Fruit fly (Drosophila melanogaster) whole organism, embryonic: ENCODE measurements around the gene CG11374.

Source experiments
- Abd-B ChIP-seq: fragments of 200-800 bp; sonication (Bioruptor generic); optimal IDR thresholded peaks from 2 replicates; lab custom pipeline; 2018; ENCODE audit warnings: missing biosample characterization, mild to moderate bottlenecking, missing genetic modification characterization, moderate library complexity
- Bdp1 ChIP-seq: fragments of 200-800 bp; sonication (Bioruptor generic); optimal IDR thresholded peaks from 3 replicates; lab custom pipeline; 2016; ENCODE audit warnings: missing biosample characterization, missing genetic modification characterization
- CG10147 ChIP-seq: fragments of 200-800 bp; sonication (Bioruptor generic); optimal IDR thresholded peaks from 2 replicates; lab custom pipeline; 2019; ENCODE audit warnings: missing biosample characterization, mild to moderate bottlenecking, missing genetic modification characterization, moderate library complexity
- CG10366 ChIP-seq: fragments of 200-800 bp; sonication (Bioruptor generic); IDR thresholded peaks from 2 replicates; pipeline ENCODE4 v1.3.6; 2022; ENCODE audit warnings: missing biosample characterization, missing genetic modification characterization
- CG10959 ChIP-seq: fragments of 200-800 bp; sonication (Bioruptor generic); IDR thresholded peaks from 2 replicates; pipeline ENCODE4 v1.3.6; 2022; ENCODE audit warnings: missing biosample characterization, missing genetic modification characterization
- CG11695 ChIP-seq: fragments of 200-800 bp; sonication (Bioruptor generic); IDR thresholded peaks from 3 replicates; pipeline ENCODE4 v1.3.6; 2022; ENCODE audit warnings: missing biosample characterization, missing genetic modification characterization
- CG12071 ChIP-seq: fragments of 200-800 bp; sonication (Bioruptor generic); optimal IDR thresholded peaks from 3 replicates; lab custom pipeline; 2018; ENCODE audit warnings: missing biosample characterization, mild to moderate bottlenecking, missing genetic modification characterization
- CG13424 ChIP-seq: fragments of 200-800 bp; sonication (Bioruptor generic); optimal IDR thresholded peaks from 2 replicates; lab custom pipeline; 2019; ENCODE audit warnings: missing biosample characterization, mild to moderate bottlenecking, missing genetic modification characterization, moderate library complexity
- CG13775 ChIP-seq: fragments of 200-800 bp; sonication (Bioruptor generic); optimal IDR thresholded peaks from 3 replicates; lab custom pipeline; 2017; ENCODE audit warnings: missing biosample characterization, mild to moderate bottlenecking, missing genetic modification characterization
- CG14441 ChIP-seq: fragments of 200-800 bp; sonication (Bioruptor generic); IDR thresholded peaks from 2 replicates; pipeline ENCODE4 v1.3.6; 2022; ENCODE audit warnings: missing biosample characterization, missing genetic modification characterization
- CG14860 ChIP-seq: fragments of 200-800 bp; sonication (Bioruptor generic); IDR thresholded peaks from 3 replicates; pipeline ENCODE4 v1.3.6; 2022; ENCODE audit warnings: missing biosample characterization, missing genetic modification characterization; ENCODE audit not compliant: partially characterized antibody
- CG1603 ChIP-seq: fragments of 200-800 bp; sonication (Bioruptor generic); optimal IDR thresholded peaks from 2 replicates; lab custom pipeline; 2019; ENCODE audit warnings: missing biosample characterization, mild to moderate bottlenecking, missing genetic modification characterization, moderate library complexity
- CG1647 ChIP-seq: fragments of 200-800 bp; sonication (Bioruptor generic); optimal IDR thresholded peaks from 3 replicates; lab custom pipeline; 2016; ENCODE audit warnings: missing biosample characterization, missing genetic modification characterization
- CG17385 ChIP-seq: fragments of 200-800 bp; sonication (Bioruptor generic); optimal IDR thresholded peaks from 3 replicates; lab custom pipeline; 2018; ENCODE audit warnings: missing biosample characterization, mild to moderate bottlenecking, missing genetic modification characterization
- CG17829 ChIP-seq: fragments of 200-800 bp; optimal IDR thresholded peaks from 2 replicates; lab custom pipeline; 2019; ENCODE audit warnings: missing biosample characterization, mild to moderate bottlenecking, missing genetic modification characterization, moderate library complexity
- CG2120 ChIP-seq: fragments of 200-800 bp; sonication (Bioruptor generic); optimal IDR thresholded peaks from 3 replicates; lab custom pipeline; 2016; ENCODE audit warnings: missing biosample characterization, missing genetic modification characterization
- CG2129 ChIP-seq: fragments of 200-800 bp; sonication (Bioruptor generic); IDR thresholded peaks from 2 replicates; pipeline ENCODE4 v1.3.6; 2022; ENCODE audit warnings: missing biosample characterization, missing genetic modification characterization; ENCODE audit not compliant: partially characterized antibody
- CG2712 ChIP-seq: fragments of 200-800 bp; optimal IDR thresholded peaks from 3 replicates; lab custom pipeline; 2019; ENCODE audit warnings: missing biosample characterization, mild to moderate bottlenecking, missing genetic modification characterization, moderate library complexity
- CG31365 ChIP-seq: fragments of 200-800 bp; sonication (Bioruptor generic); optimal IDR thresholded peaks from 2 replicates; lab custom pipeline; 2018; ENCODE audit warnings: missing biosample characterization, mild to moderate bottlenecking, missing genetic modification characterization
- CG3281 ChIP-seq: fragments of 200-800 bp; sonication (Bioruptor generic); optimal IDR thresholded peaks from 3 replicates; lab custom pipeline; 2017; ENCODE audit warnings: missing biosample characterization, mild to moderate bottlenecking, missing genetic modification characterization
- CG3838 ChIP-seq: fragments of 200-800 bp; sonication (Bioruptor generic); optimal IDR thresholded peaks from 3 replicates; lab custom pipeline; 2016; ENCODE audit warnings: missing biosample characterization, missing genetic modification characterization
- CG3995 ChIP-seq: fragments of 200-800 bp; sonication (Bioruptor generic); optimal IDR thresholded peaks from 3 replicates; lab custom pipeline; 2016; ENCODE audit warnings: missing biosample characterization, missing genetic modification characterization
- CG43689 ChIP-seq: fragments of 200-800 bp; sonication (Bioruptor generic); IDR thresholded peaks from 2 replicates; pipeline ENCODE4 v1.3.6; 2022; ENCODE audit warnings: missing biosample characterization, missing genetic modification characterization
- CG4404 ChIP-seq: fragments of 200-800 bp; sonication (Bioruptor generic); IDR thresholded peaks from 2 replicates; pipeline ENCODE4 v1.3.6; 2022; ENCODE audit warnings: missing biosample characterization, missing genetic modification characterization
- CG7963 ChIP-seq: fragments of 200-800 bp; sonication (Bioruptor generic); IDR thresholded peaks from 3 replicates; pipeline ENCODE4 v1.3.6; 2022; ENCODE audit warnings: missing biosample characterization, missing genetic modification characterization; ENCODE audit not compliant: partially characterized antibody
- CG7987 ChIP-seq: fragments of 200-800 bp; sonication (Bioruptor generic); optimal IDR thresholded peaks from 2 replicates; lab custom pipeline; 2018; ENCODE audit warnings: missing biosample characterization, mild to moderate bottlenecking, missing genetic modification characterization, moderate library complexity
- CG9817 ChIP-seq: fragments of 200-800 bp; sonication (Bioruptor generic); optimal IDR thresholded peaks from 2 replicates; lab custom pipeline; 2018; ENCODE audit warnings: missing biosample characterization, mild to moderate bottlenecking, missing genetic modification characterization, moderate library complexity
- CG9876 ChIP-seq: fragments of 200-800 bp; sonication (Bioruptor generic); optimal IDR thresholded peaks from 2 replicates; lab custom pipeline; 2016; ENCODE audit warnings: missing biosample characterization, missing genetic modification characterization
- CoRest ChIP-seq: fragments of 200-800 bp; sonication (Bioruptor generic); optimal IDR thresholded peaks from 3 replicates; lab custom pipeline; 2018; ENCODE audit warnings: missing biosample characterization, mild to moderate bottlenecking, missing genetic modification characterization, moderate library complexity
- Fer1 ChIP-seq: fragments of 200-800 bp; sonication (Bioruptor generic); optimal IDR thresholded peaks from 2 replicates; lab custom pipeline; 2017; ENCODE audit warnings: missing biosample characterization, mild to moderate bottlenecking, missing genetic modification characterization
- Fer3 ChIP-seq: fragments of 200-800 bp; sonication (Bioruptor generic); optimal IDR thresholded peaks from 2 replicates; lab custom pipeline; 2018; ENCODE audit warnings: missing biosample characterization, mild to moderate bottlenecking, missing genetic modification characterization, moderate library complexity
- Hr78 ChIP-seq, 2 experiments: fragments of 200-800 bp in 1 of 2; fragments of >200 bp in 1 of 2; sonication (Bioruptor generic) in 1 of 2; optimal IDR thresholded peaks; 2 replicates each; lab custom pipeline; 2017 to 2019; ENCODE audit warnings: missing biosample characterization in 2 of 2, missing genetic modification characterization in 2 of 2, mild to moderate bottlenecking in 1 of 2, moderate library complexity in 1 of 2
- Nf-YC ChIP-seq: fragments of 200-800 bp; optimal IDR thresholded peaks from 3 replicates; lab custom pipeline; 2019; ENCODE audit warnings: missing biosample characterization, mild to moderate bottlenecking, missing genetic modification characterization, moderate library complexity
- Poxn ChIP-seq: fragments of 200-800 bp; sonication (Bioruptor generic); IDR thresholded peaks from 2 replicates; pipeline ENCODE4 v1.3.6; 2022; ENCODE audit warnings: missing biosample characterization, missing genetic modification characterization
- abd-A ChIP-seq: fragments of 200-800 bp; sonication (Bioruptor generic); optimal IDR thresholded peaks from 3 replicates; lab custom pipeline; 2019; ENCODE audit warnings: missing biosample characterization, mild to moderate bottlenecking, missing genetic modification characterization, moderate library complexity
- cg ChIP-seq: fragments of 200-800 bp; sonication (Bioruptor generic); optimal IDR thresholded peaks from 3 replicates; lab custom pipeline; 2019; ENCODE audit warnings: missing biosample characterization, mild to moderate bottlenecking, missing genetic modification characterization, moderate library complexity
- ci ChIP-seq: fragments of 200-800 bp; sonication (Bioruptor generic); IDR thresholded peaks from 3 replicates; pipeline ENCODE4 v1.3.6; 2022; ENCODE audit warnings: missing biosample characterization, missing genetic modification characterization
- crp ChIP-seq, 2 experiments: fragments of 200-800 bp; sonication (Bioruptor generic); optimal IDR thresholded peaks; 2 replicates in 1 of 2; 3 replicates in 1 of 2; lab custom pipeline; 2017; ENCODE audit warnings: missing biosample characterization in 2 of 2, missing genetic modification characterization in 2 of 2, mild to moderate bottlenecking in 1 of 2, moderate library complexity in 1 of 2
- ftz-f1 ChIP-seq: fragments of 200-800 bp; sonication (Bioruptor generic); optimal IDR thresholded peaks from 2 replicates; lab custom pipeline; 2016; ENCODE audit warnings: missing biosample characterization, missing genetic modification characterization
- gfzf ChIP-seq: fragments of 200-800 bp; sonication (Bioruptor generic); optimal IDR thresholded peaks from 2 replicates; lab custom pipeline; 2016; ENCODE audit warnings: missing biosample characterization, mild to moderate bottlenecking, missing genetic modification characterization, moderate library complexity
- kah ChIP-seq: fragments of 200-800 bp; sonication (Bioruptor generic); optimal IDR thresholded peaks from 2 replicates; lab custom pipeline; 2018; ENCODE audit warnings: missing biosample characterization, mild to moderate bottlenecking, missing genetic modification characterization
- kay ChIP-seq: fragments of 200-800 bp; sonication (Bioruptor generic); optimal IDR thresholded peaks from 2 replicates; lab custom pipeline; 2016; ENCODE audit warnings: missing biosample characterization, missing genetic modification characterization
- lov ChIP-seq, 2 experiments: fragments of 200-800 bp in 1 of 2; fragments of >200 bp in 1 of 2; sonication (Bioruptor generic) in 1 of 2; IDR thresholded peaks in 1 of 2; optimal IDR thresholded peaks in 1 of 2; 2 replicates in 1 of 2; 3 replicates in 1 of 2; pipeline versions ENCODE4 v1.3.6 to Lab custom; 2017 to 2022; ENCODE audit warnings: missing biosample characterization in 1 of 2, missing genetic modification characterization in 1 of 2
- nau ChIP-seq: fragments of 200-800 bp; sonication (Bioruptor generic); optimal IDR thresholded peaks from 3 replicates; lab custom pipeline; 2017; ENCODE audit warnings: missing biosample characterization, mild to moderate bottlenecking, missing genetic modification characterization, missing genetic modification reagents
- oc ChIP-seq: fragments of 200-800 bp; sonication (Bioruptor generic); optimal IDR thresholded peaks from 2 replicates; lab custom pipeline; 2018; ENCODE audit warnings: missing biosample characterization, mild to moderate bottlenecking, missing genetic modification characterization, moderate library complexity
- pum ChIP-seq: fragments of 200-800 bp; sonication (Bioruptor generic); optimal IDR thresholded peaks from 2 replicates; lab custom pipeline; 2016; ENCODE audit warnings: missing biosample characterization, missing genetic modification characterization
- sqz ChIP-seq: fragments of 200-800 bp; sonication (Bioruptor generic); optimal IDR thresholded peaks from 3 replicates; lab custom pipeline; 2018; ENCODE audit warnings: missing biosample characterization, mild to moderate bottlenecking, missing genetic modification characterization
- tll ChIP-seq, 2 experiments: fragments of 200-800 bp in 1 of 2; fragments of >200 bp in 1 of 2; sonication (Bioruptor generic) in 1 of 2; optimal IDR thresholded peaks; 2 replicates each; lab custom pipeline; 2017 to 2019; ENCODE audit warnings: missing biosample characterization in 2 of 2, missing genetic modification characterization in 2 of 2, mild to moderate bottlenecking in 1 of 2, moderate library complexity in 1 of 2
- usp ChIP-seq: fragments of >200 bp; optimal IDR thresholded peaks from 2 replicates; lab custom pipeline; 2017; ENCODE audit warnings: missing biosample characterization, missing genetic modification characterization

Gene CG11374

DNA sequence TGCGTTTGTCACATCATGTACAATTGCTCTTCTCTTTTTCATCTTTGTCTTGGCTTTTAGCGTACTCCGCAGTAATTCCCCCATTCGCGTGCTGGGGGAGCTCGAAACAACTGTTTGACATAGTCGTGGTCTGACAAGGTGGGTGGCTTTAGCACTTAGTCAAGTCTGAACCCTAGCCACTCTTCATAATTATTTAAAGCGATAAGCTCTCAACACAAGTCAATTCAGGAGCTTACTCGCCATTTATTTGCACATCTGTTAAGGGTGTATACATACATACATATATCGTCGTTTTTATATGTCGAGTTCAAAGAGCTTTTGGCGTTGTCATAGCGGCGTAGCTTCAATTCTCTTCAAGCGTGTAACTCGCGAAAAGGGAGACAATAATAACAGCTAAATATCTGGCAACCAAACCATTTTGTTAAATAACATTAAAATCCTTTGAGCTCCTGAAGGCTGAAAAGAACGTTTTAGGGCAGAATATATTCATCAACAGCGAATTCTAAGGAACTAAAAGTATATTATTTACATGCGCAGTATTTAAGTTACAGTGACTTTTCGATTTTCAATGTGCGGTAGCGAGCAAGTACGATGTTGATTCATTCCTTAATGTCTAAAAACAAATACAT, 2.3 kb upstream of the CG11374 start (continued):
- TF ChIP-seq CG12071 (no peak), lov (optimal IDR thresholded peaks at IDR 0.05; lab: Kevin White, UChicago) (no peak), lov (GFP tag; IDR thresholded peaks at IDR 0.05; lab: Robert Waterston, UW) (no peak), CG10959 (GFP tag; lab: Robert Waterston, UW) (no peak), CG9817 (tag; lab: Kevin White, UChicago) (no peak), crp (GFP tag; optimal IDR thresholded peaks at IDR 0.05; lab: Kevin White, UChicago) (peak in 1 of 2 experiments; percentile 54), CG13775 (GFP tag; lab: Kevin White, UChicago) (no peak), Bdp1 (GFP tag; lab: Kevin White, UChicago) (no peak), CG4404 (no peak), Fer3 (tag; lab: Kevin White, UChicago) (no peak), ftz-f1 (GFP tag; lab: Kevin White, UChicago) (no peak), abd-A (tag; lab: Kevin White, UChicago) (peak; percentile 18), CG7963 (GFP tag; lab: Robert Waterston, UW) (no peak), CG14441 (no peak), CG3995 (GFP tag; lab: Kevin White, UChicago) (no peak), CG31365 (no peak), CG14860 (GFP tag; lab: Robert Waterston, UW) (no peak), Fer1 (peak; percentile 8), Nf-YC (tag; lab: Kevin White, UChicago) (no peak), CG43689 (GFP tag; lab: Robert Waterston, UW) (no peak), CG7987 (GFP tag; lab: Kevin White, UChicago) (no peak), CG13424 (tag; lab: Kevin White, UChicago) (no peak), CG1603 (tag; lab: Kevin White, UChicago) (no peak), CG10366 (GFP tag; lab: Robert Waterston, UW) (no peak), pum (GFP tag; lab: Kevin White, UChicago) (no peak), CoRest (tag; lab: Kevin White, UChicago) (no peak), CG2712 (no peak), Abd-B (GFP tag; lab: Kevin White, UChicago) (no peak), usp (GFP tag; lab: Kevin White, UChicago) (no peak), gfzf (GFP tag; lab: Kevin White, UChicago) (no peak), CG2120 (GFP tag; lab: Kevin White, UChicago) (peak; percentile 18), kay (GFP tag; lab: Kevin White, UChicago) (no peak), CG17385 (GFP tag; lab: Kevin White, UChicago) (no peak), CG2129 (GFP tag; lab: Robert Waterston, UW) (no peak), Hr78 (GFP tag; optimal IDR thresholded peaks at IDR 0.05; lab: Kevin White, UChicago) (no peak), CG11695 (no peak), kah (GFP tag; lab: Kevin White, UChicago) (no peak), CG1647 (GFP tag; lab: Kevin White, UChicago) (no peak), CG17829 (no peak), cg (no peak), sqz (GFP tag; lab: Kevin White, UChicago) (no peak), CG3281 (GFP tag; lab: Kevin White, UChicago) (no peak), Poxn (no peak), CG10147 (GFP tag; lab: Kevin White, UChicago) (no peak), nau (no peak), CG9876 (GFP tag; lab: Kevin White, UChicago) (no peak), CG3838 (no peak), tll (GFP tag; optimal IDR thresholded peaks at IDR 0.05; lab: Kevin White, UChicago) (no peak), oc (tag; lab: Kevin White, UChicago) (no peak), ci (GFP tag; lab: Robert Waterston, UW) (no peak)
